Worm (Caenorhabditis elegans) whole organism, L1 larva: Measurements from ENCODE around the gene R144.12.

Source experiments
- C04F5.9 ChIP-seq: sonication (generic microtip); optimal IDR thresholded peaks from 2 replicates; lab custom pipeline; 2016; ENCODE audit warnings: missing genetic modification characterization, missing compliant biosample characterization
- aha-1 ChIP-seq: fragments of 150-350 bp; optimal IDR thresholded peaks from 2 replicates; lab custom pipeline; 2014; ENCODE audit warnings: missing biosample characterization, missing genetic modification characterization
- ama-1 ChIP-seq: fragments of 150-350 bp; optimal IDR thresholded peaks from 2 replicates; lab custom pipeline; 2014
- blmp-1 ChIP-seq: fragments of 150-350 bp; optimal IDR thresholded peaks from 2 replicates; lab custom pipeline; 2014; ENCODE audit warnings: missing biosample characterization, missing genetic modification characterization
- ceh-63 ChIP-seq: fragments of 200-800 bp; sonication (Bioruptor generic); optimal IDR thresholded peaks from 2 replicates; lab custom pipeline; 2018; ENCODE audit warnings: mild to moderate bottlenecking, missing genetic modification characterization, missing compliant biosample characterization
- ceh-90 ChIP-seq: sonication (generic microtip); optimal IDR thresholded peaks from 2 replicates; lab custom pipeline; 2016; ENCODE audit warnings: missing genetic modification characterization, missing compliant biosample characterization
- ces-1 ChIP-seq: fragments of 150-350 bp; optimal IDR thresholded peaks from 2 replicates; lab custom pipeline; 2014; ENCODE audit warnings: missing biosample characterization, missing genetic modification reagents, missing genetic modification characterization
- dpl-1 ChIP-seq, 3 experiments: fragments of 150-350 bp in 2 of 3; sonication (generic microtip) in 1 of 3; optimal IDR thresholded peaks; 2 replicates each; lab custom pipeline; 2014 to 2017; ENCODE audit warnings: missing biosample characterization in 3 of 3, missing genetic modification characterization in 3 of 3, missing genetic modification reagents in 3 of 3
- dsc-1 ChIP-seq: sonication (generic microtip); optimal IDR thresholded peaks from 2 replicates; lab custom pipeline; 2016; ENCODE audit warnings: mild to moderate bottlenecking, missing genetic modification characterization, missing compliant biosample characterization
- efl-1 ChIP-seq, 4 experiments: fragments of 150-350 bp; optimal IDR thresholded peaks in 3 of 4; peaks in 1 of 4; 1 replicate in 1 of 4; 2 replicates in 3 of 4; lab custom pipeline; 2014; ENCODE audit warnings: missing biosample characterization in 2 of 4, missing genetic modification characterization in 2 of 4, missing genetic modification reagents in 2 of 4
- egl-13 ChIP-seq: sonication (generic microtip); optimal IDR thresholded peaks from 2 replicates; lab custom pipeline; 2016; ENCODE audit warnings: missing genotype, missing genetic modification reagents, missing genetic modification characterization, missing compliant biosample characterization
- elt-2 ChIP-seq: sonication (generic microtip); optimal IDR thresholded peaks from 2 replicates; lab custom pipeline; 2016; ENCODE audit warnings: missing genetic modification characterization, mild to moderate bottlenecking, inconsistent platforms, missing compliant biosample characterization, missing genetic modification reagents
- elt-3 ChIP-seq, 6 experiments: fragments of 150-350 bp in 1 of 6; sonication (generic microtip); optimal IDR thresholded peaks; 2 replicates each; lab custom pipeline; 2017 to 2018; ENCODE audit warnings: missing biosample characterization in 6 of 6, missing genetic modification characterization in 6 of 6, inconsistent platforms in 1 of 6
- ets-5 ChIP-seq: fragments of 200-800 bp; sonication (Bioruptor generic); IDR thresholded peaks from 2 replicates; pipeline ENCODE4 v1.3.6; 2022; ENCODE audit warnings: missing genetic modification characterization, missing compliant biosample characterization
- fkh-8 ChIP-seq: sonication (generic microtip); optimal IDR thresholded peaks from 2 replicates; lab custom pipeline; 2016; ENCODE audit warnings: mild to moderate bottlenecking, missing genetic modification characterization, missing compliant biosample characterization
- hlh-17 ChIP-seq: fragments of 200-800 bp; sonication (Bioruptor generic); optimal IDR thresholded peaks from 2 replicates; lab custom pipeline; 2018; ENCODE audit warnings: missing genetic modification characterization, mild to moderate bottlenecking, missing compliant biosample characterization, moderate library complexity, borderline replicate concordance
- hpl-2 ChIP-seq: fragments of 150-350 bp; optimal IDR thresholded peaks from 2 replicates; lab custom pipeline; 2014; ENCODE audit warnings: missing biosample characterization, missing genetic modification reagents, missing genetic modification characterization
- irx-1 ChIP-seq: sonication (generic microtip); optimal IDR thresholded peaks from 2 replicates; lab custom pipeline; 2016; ENCODE audit warnings: missing genetic modification characterization, missing compliant biosample characterization
- isw-1 ChIP-seq: fragments of 200-800 bp; sonication (Bioruptor generic); IDR thresholded peaks from 2 replicates; pipeline ENCODE4 v1.3.6; 2022; ENCODE audit warnings: missing genetic modification characterization, missing compliant biosample characterization
- jun-1 ChIP-seq: fragments of 150-350 bp; optimal IDR thresholded peaks from 2 replicates; lab custom pipeline; 2014; ENCODE audit warnings: missing biosample characterization, missing genetic modification reagents, missing genetic modification characterization
- lin-13 ChIP-seq: fragments of 150-350 bp; optimal IDR thresholded peaks from 2 replicates; lab custom pipeline; 2014; ENCODE audit warnings: missing biosample characterization, missing genetic modification reagents, missing genetic modification characterization
- lin-35 ChIP-seq, 2 experiments: fragments of 150-350 bp; optimal IDR thresholded peaks; 2 replicates each; lab custom pipeline; 2014; ENCODE audit warnings: missing biosample characterization in 2 of 2, missing genetic modification characterization in 2 of 2, missing genetic modification reagents in 2 of 2
- lsy-2 ChIP-seq, 2 experiments: fragments of 150-350 bp; optimal IDR thresholded peaks; 2 replicates each; lab custom pipeline; 2014; ENCODE audit warnings: missing biosample characterization in 2 of 2, missing genetic modification characterization in 2 of 2
- mdl-1 ChIP-seq, 2 experiments: fragments of 150-350 bp; optimal IDR thresholded peaks; 2 replicates each; lab custom pipeline; 2014 to 2017; ENCODE audit warnings: missing biosample characterization in 2 of 2, missing genetic modification characterization in 2 of 2, inconsistent platforms in 1 of 2
- mep-1 ChIP-seq: fragments of 150-350 bp; optimal IDR thresholded peaks from 2 replicates; lab custom pipeline; 2014; ENCODE audit warnings: missing biosample characterization, missing genetic modification characterization
- nhr-11 ChIP-seq: fragments of 150-350 bp; optimal IDR thresholded peaks from 2 replicates; lab custom pipeline; 2014; ENCODE audit warnings: missing biosample characterization, missing genetic modification characterization
- nhr-28 ChIP-seq: fragments of 150-350 bp; optimal IDR thresholded peaks from 2 replicates; lab custom pipeline; 2014; ENCODE audit warnings: missing biosample characterization, missing genetic modification characterization
- nhr-47 ChIP-seq: sonication (generic microtip); optimal IDR thresholded peaks from 2 replicates; lab custom pipeline; 2016; ENCODE audit warnings: mild to moderate bottlenecking, missing genetic modification characterization, moderate library complexity, missing compliant biosample characterization
- nhr-71 ChIP-seq: sonication (generic microtip); optimal IDR thresholded peaks from 2 replicates; lab custom pipeline; 2016; ENCODE audit warnings: mild to moderate bottlenecking, missing genetic modification characterization, moderate library complexity, missing compliant biosample characterization
- nhr-77 ChIP-seq: fragments of 150-350 bp; optimal IDR thresholded peaks from 2 replicates; lab custom pipeline; 2014; ENCODE audit warnings: missing biosample characterization, missing genetic modification characterization
- nhr-85 ChIP-seq: sonication (generic microtip); peaks from one replicate; lab custom pipeline; 2016; ENCODE audit warnings: missing genetic modification characterization, inconsistent platforms, missing compliant biosample characterization
- pag-3 ChIP-seq: sonication (generic microtip); optimal IDR thresholded peaks from 2 replicates; lab custom pipeline; 2017; ENCODE audit warnings: missing genetic modification characterization, mild to moderate bottlenecking, missing compliant biosample characterization, antibody characterized with exemption, borderline replicate concordance; ENCODE audit not compliant: insufficient read depth
- pax-3 ChIP-seq: fragments of 200-800 bp; sonication (Bioruptor generic); optimal IDR thresholded peaks from 2 replicates; lab custom pipeline; 2018; ENCODE audit warnings: mild to moderate bottlenecking, missing genetic modification characterization, moderate library complexity, missing compliant biosample characterization
- pqm-1 ChIP-seq: sonication (generic microtip); optimal IDR thresholded peaks from 3 replicates; lab custom pipeline; 2017; ENCODE audit warnings: missing biosample characterization, missing genetic modification characterization
- rnt-1 ChIP-seq: sonication (generic microtip); optimal IDR thresholded peaks from 2 replicates; lab custom pipeline; 2016; ENCODE audit warnings: mild to moderate bottlenecking, missing genetic modification characterization, moderate library complexity, missing compliant biosample characterization
- snpc-4 ChIP-seq: fragments of 150-350 bp; optimal IDR thresholded peaks from 2 replicates; lab custom pipeline; 2014; ENCODE audit warnings: missing biosample characterization, missing genetic modification characterization
- snu-23 ChIP-seq: sonication (generic microtip); optimal IDR thresholded peaks from 2 replicates; lab custom pipeline; 2016; ENCODE audit warnings: missing genetic modification characterization, missing compliant biosample characterization
- sox-4 ChIP-seq: sonication (generic microtip); optimal IDR thresholded peaks from 2 replicates; lab custom pipeline; 2016; ENCODE audit warnings: missing genetic modification characterization, missing compliant biosample characterization
- sptf-1 ChIP-seq: fragments of 150-350 bp; optimal IDR thresholded peaks from 2 replicates; lab custom pipeline; 2014; ENCODE audit warnings: missing biosample characterization, missing genetic modification characterization
- unc-130 ChIP-seq: fragments of 150-350 bp; optimal IDR thresholded peaks from 2 replicates; lab custom pipeline; 2017; ENCODE audit warnings: missing biosample characterization, missing genetic modification characterization, inconsistent platforms
- unc-98 ChIP-seq: fragments of 200-800 bp; sonication (Bioruptor generic); IDR thresholded peaks from 2 replicates; pipeline ENCODE4 v1.3.6; 2022; ENCODE audit warnings: missing genetic modification characterization, missing compliant biosample characterization
- vab-15 ChIP-seq: sonication (generic microtip); optimal IDR thresholded peaks from 2 replicates; lab custom pipeline; 2017; ENCODE audit warnings: missing genotype, mild to moderate bottlenecking, missing genetic modification characterization, missing compliant biosample characterization
- xbp-1 ChIP-seq: sonication (generic microtip); optimal IDR thresholded peaks from 2 replicates; lab custom pipeline; 2016; ENCODE audit warnings: missing genetic modification characterization, missing compliant biosample characterization

Gene R144.12

DNA sequence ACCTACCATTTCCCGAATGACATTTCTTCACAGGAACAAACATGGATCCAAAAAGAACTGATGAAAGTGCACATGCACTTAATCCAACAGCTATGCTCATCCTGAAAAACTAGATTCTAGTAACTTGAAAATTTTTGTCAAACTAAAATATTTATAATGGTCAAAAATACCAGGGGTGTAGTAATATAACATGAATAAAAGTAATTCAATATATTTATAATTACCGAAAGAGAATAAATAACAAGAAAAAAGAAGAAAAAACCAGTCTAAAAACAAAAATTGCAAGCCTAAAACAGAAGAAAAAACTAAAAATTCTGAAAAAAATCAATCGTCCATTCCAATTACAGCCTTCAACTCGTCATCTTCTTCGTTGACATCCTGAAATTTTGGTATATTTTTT is 2.2 kb downstream of the R144.12 start, which contains the start of gene R144.6:
Gene R144.6 (minus strand): TSS at position 101 of the 400 bp plus-strand sequence.
- TF ChIP-seq efl-1 (optimal IDR thresholded peaks at IDR 0.05; lab: Kevin White, UChicago) (no peak), efl-1 (GFP tag; optimal IDR thresholded peaks at IDR 0.05 in 1 of 2; lab: Kevin White, UChicago) (peak in 1 of 2 experiments; percentile 9), pax-3 (no peak)

DNA sequence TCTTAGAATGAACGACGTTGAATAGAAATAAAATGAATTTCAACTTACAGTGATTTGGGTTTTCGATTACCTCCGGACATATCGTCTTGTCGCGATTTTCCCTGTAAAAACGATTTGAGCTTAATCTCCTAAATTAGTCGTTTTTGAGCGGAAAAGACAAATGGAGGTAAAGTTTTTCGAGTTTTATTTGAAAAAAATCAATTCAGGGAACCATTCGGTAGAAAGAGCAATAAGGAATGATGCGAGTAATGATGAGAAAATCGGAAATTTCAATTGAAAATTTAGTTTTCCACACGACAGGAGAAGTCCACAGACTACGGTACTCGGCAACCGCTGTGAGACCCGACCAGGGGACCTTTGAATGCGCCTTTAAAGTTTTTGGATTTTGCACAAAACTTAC is 4.5 kb downstream of the R144.12 start, which contains the start of gene R144.10:
Gene R144.10 (minus strand): TSS at position 101 of the 400 bp plus-strand sequence.
- TF ChIP-seq snpc-4 (no peak), nhr-11 (tag; lab: Kevin White, UChicago) (no peak), blmp-1 (tag; lab: Kevin White, UChicago) (no peak), nhr-85 (tag; lab: Kevin White, UChicago) (no peak), aha-1 (tag; lab: Kevin White, UChicago) (no peak), nhr-28 (tag; lab: Kevin White, UChicago) (no peak), xbp-1 (no peak), C04F5.9 (tag; lab: Kevin White, UChicago) (no peak), vab-15 (no peak), unc-98 (GFP tag; lab: Robert Waterston, UW) (no peak), jun-1 (tag; lab: Kevin White, UChicago) (no peak), sptf-1 (tag; lab: Kevin White, UChicago) (no peak), nhr-47 (tag; lab: Kevin White, UChicago) (no peak), sox-4 (tag; lab: Kevin White, UChicago) (no peak), dpl-1 (GFP tag; optimal IDR thresholded peaks at IDR 0.05; lab: Kevin White, UChicago) (no peak), elt-2 (no peak), hlh-17 (GFP tag; lab: Kevin White, UChicago) (no peak), fkh-8 (tag; lab: Kevin White, UChicago) (no peak), lin-13 (GFP tag; lab: Kevin White, UChicago) (no peak), pqm-1 (no peak)

DNA sequence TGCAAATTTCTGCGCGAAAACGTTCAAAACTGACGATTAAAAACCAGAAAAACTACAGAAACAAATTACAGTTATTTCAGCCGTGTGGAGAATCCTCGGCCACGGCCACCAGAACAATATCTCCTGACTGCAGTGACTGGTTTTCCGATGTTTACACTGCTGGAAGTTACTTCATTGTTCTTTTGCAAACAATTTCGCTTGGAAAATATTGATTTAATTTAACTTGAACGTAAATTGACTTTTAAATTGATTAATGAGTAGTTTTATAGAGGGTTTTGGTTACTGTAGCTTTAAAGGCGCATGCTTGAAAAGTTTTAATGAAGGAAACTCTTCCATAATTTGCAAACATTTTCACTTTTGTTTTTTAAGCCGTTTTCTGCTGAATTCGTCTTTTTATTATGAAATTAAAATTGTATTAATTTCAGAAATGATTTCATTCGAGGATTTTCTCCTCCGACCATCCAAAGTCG is 7.8 kb downstream of the R144.12 start, which contains the start of gene smcr-8:
Gene smcr-8 (plus strand): TSS at position 420 of the 470 bp plus-strand sequence.
- TF ChIP-seq lsy-2 (tag; optimal IDR thresholded peaks at IDR 0.05; lab: Kevin White, UChicago) (peak in 1 of 2 experiments; percentile 28), ceh-90 (tag; lab: Kevin White, UChicago) (peak; percentile 23), sox-4 (tag; lab: Kevin White, UChicago) (no peak), rnt-1 (peak; percentile 27), unc-130 (tag; lab: Kevin White, UChicago) (no peak), dpl-1 (GFP tag; optimal IDR thresholded peaks at IDR 0.05; lab: Kevin White, UChicago) (peak in 1 of 3 experiments; percentile 14), lin-35 (GFP tag; optimal IDR thresholded peaks at IDR 0.05; lab: Kevin White, UChicago) (peak in 1 of 2 experiments; percentile 2), efl-1 (optimal IDR thresholded peaks at IDR 0.05; lab: Kevin White, UChicago) (no peak), efl-1 (GFP tag; optimal IDR thresholded peaks at IDR 0.05 in 1 of 2; lab: Kevin White, UChicago) (peak; percentile 39 to 58)

DNA sequence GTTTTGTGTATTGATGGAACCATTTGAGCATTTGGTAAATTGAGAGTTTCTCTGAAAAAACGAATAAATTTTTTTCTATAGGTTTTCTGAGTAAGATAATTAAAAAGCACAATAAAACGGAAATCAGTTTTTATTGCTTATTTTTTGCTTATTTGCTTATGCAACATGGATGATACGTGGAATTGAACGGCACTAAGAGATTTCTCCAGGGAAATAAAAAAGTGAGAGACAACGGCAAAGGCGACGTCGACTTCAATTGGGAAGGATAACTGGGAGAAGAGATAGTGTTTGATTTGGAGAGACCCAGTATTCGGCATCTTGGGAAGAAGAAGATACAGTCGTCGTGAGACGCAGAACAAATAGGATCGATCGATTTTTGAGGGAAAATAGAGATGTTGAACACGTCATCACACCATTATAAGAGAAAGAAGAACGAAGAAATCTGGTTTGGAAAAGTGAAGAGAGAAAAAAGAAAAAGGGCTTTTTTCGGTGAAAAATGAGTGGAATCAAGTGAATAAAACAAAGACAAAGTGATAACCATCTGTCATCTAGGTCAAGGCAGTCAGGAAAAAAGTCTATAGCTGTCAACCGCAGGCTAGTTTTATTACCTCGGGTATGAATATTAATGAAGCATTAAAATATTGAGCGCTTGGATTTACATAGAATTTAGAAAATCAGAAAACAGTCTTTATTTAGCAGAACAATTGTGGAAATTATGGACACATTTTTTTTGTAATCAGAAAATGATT is 8.5 kb downstream of the R144.12 start, which contains the start of gene tmem-131:
Gene tmem-131 (minus strand): TSS at position 51 of the 749 bp plus-strand sequence.
- no peak for TF ChIP-seq lin-13 (GFP tag; lab: Kevin White, UChicago)
- TF ChIP-seq hlh-17 (GFP tag; lab: Kevin White, UChicago): no peak
- peak; percentile 77 for TF ChIP-seq xbp-1
- TF ChIP-seq pqm-1: no peak
- peak in 2 of 3 experiments; percentile 27 to 34 for TF ChIP-seq dpl-1 (GFP tag; optimal IDR thresholded peaks at IDR 0.05; lab: Kevin White, UChicago)
- TF ChIP-seq mep-1 (tag; lab: Kevin White, UChicago): peak; percentile 59
- TF ChIP-seq vab-15: no peak
- no peak for TF ChIP-seq nhr-77 (tag; lab: Kevin White, UChicago)
- no peak for TF ChIP-seq aha-1 (tag; lab: Kevin White, UChicago)
- TF ChIP-seq snu-23 (GFP tag; lab: Kevin White, UChicago): peak; percentile 55
- TF ChIP-seq ceh-63 (GFP tag; lab: Kevin White, UChicago): no peak
- TF ChIP-seq ets-5: no peak
- TF ChIP-seq elt-2: no peak
- TF ChIP-seq irx-1: peak; percentile 11
- TF ChIP-seq ama-1 (lab: Kevin White, UChicago): no peak
- TF ChIP-seq nhr-71 (tag; lab: Kevin White, UChicago): peak; percentile 50
- TF ChIP-seq dsc-1 (tag; lab: Kevin White, UChicago): no peak
- TF ChIP-seq egl-13 (tag; lab: Kevin White, UChicago): no peak
- no peak for TF ChIP-seq hpl-2 (GFP tag; lab: Kevin White, UChicago)
- no peak for TF ChIP-seq nhr-47 (tag; lab: Kevin White, UChicago)
- TF ChIP-seq ces-1 (GFP tag; lab: Kevin White, UChicago): no peak
- no peak for TF ChIP-seq pag-3 (tag; lab: Kevin White, UChicago)
- no peak for TF ChIP-seq isw-1
- TF ChIP-seq sox-4 (tag; lab: Kevin White, UChicago): no peak
- peak in 2 of 6 experiments; percentile 67 to 73 for TF ChIP-seq elt-3 (tag; optimal IDR thresholded peaks at IDR 0.05; lab: Kevin White, UChicago)
- TF ChIP-seq mdl-1 (tag; optimal IDR thresholded peaks at IDR 0.05; lab: Kevin White, UChicago): no peak
